Fruit fly (Drosophila melanogaster) whole organism, embryonic: Measurements from ENCODE around the gene CG3515.

Experiments used
- Bgb ChIP-seq: fragments of 200-800 bp; sonication (Bioruptor generic); IDR thresholded peaks from 2 replicates; pipeline ENCODE4 v1.3.6; 2022; ENCODE audit warnings: missing biosample characterization, missing genetic modification characterization; ENCODE audit not compliant: partially characterized antibody
- Blimp-1 ChIP-seq: fragments of 200-800 bp; sonication (Bioruptor generic); optimal IDR thresholded peaks from 3 replicates; lab custom pipeline; 2018; ENCODE audit warnings: missing biosample characterization, missing genetic modification characterization, mild to moderate bottlenecking, moderate library complexity, missing genetic modification reagents
- CG10209 ChIP-seq: fragments of 200-800 bp; sonication (Bioruptor generic); optimal IDR thresholded peaks from 3 replicates; lab custom pipeline; 2017; ENCODE audit warnings: missing biosample characterization, mild to moderate bottlenecking, missing genetic modification characterization, missing genetic modification reagents
- CG11247 ChIP-seq: fragments of 200-800 bp; sonication (Bioruptor generic); IDR thresholded peaks from 2 replicates; pipeline ENCODE4 v1.3.6; 2022; ENCODE audit warnings: missing biosample characterization, missing genetic modification characterization
- CG11456 ChIP-seq: fragments of 200-800 bp; sonication (Bioruptor generic); IDR thresholded peaks from 3 replicates; pipeline ENCODE4 v1.3.6; 2022; ENCODE audit warnings: missing biosample characterization, missing genetic modification characterization
- CG13424 ChIP-seq: fragments of 200-800 bp; sonication (Bioruptor generic); optimal IDR thresholded peaks from 2 replicates; lab custom pipeline; 2019; ENCODE audit warnings: missing biosample characterization, mild to moderate bottlenecking, missing genetic modification characterization, moderate library complexity
- CG13624 ChIP-seq: fragments of 200-800 bp; sonication (Bioruptor generic); optimal IDR thresholded peaks from 2 replicates; lab custom pipeline; 2016; ENCODE audit warnings: missing biosample characterization, missing genetic modification characterization
- CG1602 ChIP-seq: fragments of 200-800 bp; sonication (Bioruptor generic); optimal IDR thresholded peaks from 3 replicates; lab custom pipeline; 2016; ENCODE audit warnings: missing biosample characterization, missing genetic modification characterization
- CG1647 ChIP-seq: fragments of 200-800 bp; sonication (Bioruptor generic); optimal IDR thresholded peaks from 3 replicates; lab custom pipeline; 2016; ENCODE audit warnings: missing biosample characterization, missing genetic modification characterization
- CG1792 ChIP-seq: fragments of 200-800 bp; sonication (Bioruptor generic); optimal IDR thresholded peaks from 2 replicates; lab custom pipeline; 2016; ENCODE audit warnings: missing biosample characterization, missing genetic modification characterization
- CG2678 ChIP-seq: fragments of 200-800 bp; sonication (Bioruptor generic); optimal IDR thresholded peaks from 3 replicates; lab custom pipeline; 2019; ENCODE audit warnings: missing biosample characterization, mild to moderate bottlenecking, missing genetic modification characterization, moderate library complexity
- CG4730 ChIP-seq: fragments of 200-800 bp; sonication (Bioruptor generic); IDR thresholded peaks from 2 replicates; pipeline ENCODE4 v1.3.6; 2022; ENCODE audit warnings: missing biosample characterization, missing genetic modification characterization
- CG6791 ChIP-seq: fragments of 200-800 bp; sonication (Bioruptor generic); IDR thresholded peaks from 3 replicates; pipeline ENCODE4 v1.3.6; 2022; ENCODE audit warnings: missing biosample characterization, missing genetic modification characterization; ENCODE audit not compliant: partially characterized antibody
- CG7786 ChIP-seq: fragments of 200-800 bp; sonication (Bioruptor generic); optimal IDR thresholded peaks from 2 replicates; lab custom pipeline; 2016; ENCODE audit warnings: missing biosample characterization, missing genetic modification characterization
- CG7987 ChIP-seq: fragments of 200-800 bp; sonication (Bioruptor generic); optimal IDR thresholded peaks from 2 replicates; lab custom pipeline; 2018; ENCODE audit warnings: missing biosample characterization, mild to moderate bottlenecking, missing genetic modification characterization, moderate library complexity
- CG8089 ChIP-seq: fragments of 200-800 bp; sonication (Bioruptor generic); optimal IDR thresholded peaks from 3 replicates; lab custom pipeline; 2016; ENCODE audit warnings: missing biosample characterization, missing genetic modification characterization
- CG8290 ChIP-seq, 3 experiments: fragments of 200-800 bp; sonication (Bioruptor generic); optimal IDR thresholded peaks; 2 replicates each; lab custom pipeline; 2016 to 2019; ENCODE audit warnings: missing biosample characterization in 3 of 3, missing genetic modification characterization in 3 of 3, mild to moderate bottlenecking in 2 of 3, moderate library complexity in 1 of 3
- CG8765 ChIP-seq: fragments of 200-800 bp; sonication (Bioruptor generic); IDR thresholded peaks from 2 replicates; pipeline ENCODE4 v1.3.6; 2022; ENCODE audit warnings: missing biosample characterization, missing genetic modification characterization
- CG8944 ChIP-seq: fragments of 200-800 bp; sonication (Bioruptor generic); optimal IDR thresholded peaks from 3 replicates; lab custom pipeline; 2016; ENCODE audit warnings: missing biosample characterization, missing genetic modification characterization
- CG9609 ChIP-seq: fragments of 200-800 bp; sonication (Bioruptor generic); optimal IDR thresholded peaks from 3 replicates; lab custom pipeline; 2016; ENCODE audit warnings: missing biosample characterization, missing genetic modification characterization
- CTCF ChIP-seq: fragments of 200-800 bp; sonication (Bioruptor generic); optimal IDR thresholded peaks from 2 replicates; lab custom pipeline; 2017; ENCODE audit warnings: missing biosample characterization, mild to moderate bottlenecking, missing genetic modification characterization, moderate library complexity
- CoRest ChIP-seq: fragments of 200-800 bp; sonication (Bioruptor generic); optimal IDR thresholded peaks from 3 replicates; lab custom pipeline; 2018; ENCODE audit warnings: missing biosample characterization, mild to moderate bottlenecking, missing genetic modification characterization, moderate library complexity
- Dp ChIP-seq: fragments of 200-800 bp; sonication (Bioruptor generic); optimal IDR thresholded peaks from 2 replicates; lab custom pipeline; 2018; ENCODE audit warnings: missing biosample characterization, mild to moderate bottlenecking, missing genetic modification characterization, moderate library complexity
- Dref ChIP-seq: fragments of 200-800 bp; sonication (Bioruptor generic); IDR thresholded peaks from 2 replicates; pipeline ENCODE4 v1.3.6; 2022; ENCODE audit warnings: missing biosample characterization, missing genetic modification characterization
- Fer1 ChIP-seq: fragments of 200-800 bp; sonication (Bioruptor generic); optimal IDR thresholded peaks from 2 replicates; lab custom pipeline; 2017; ENCODE audit warnings: missing biosample characterization, mild to moderate bottlenecking, missing genetic modification characterization
- Fer3 ChIP-seq: fragments of 200-800 bp; sonication (Bioruptor generic); optimal IDR thresholded peaks from 2 replicates; lab custom pipeline; 2018; ENCODE audit warnings: missing biosample characterization, mild to moderate bottlenecking, missing genetic modification characterization, moderate library complexity
- Gug ChIP-seq: fragments of 200-800 bp; sonication (Bioruptor generic); IDR thresholded peaks from 4 replicates; pipeline ENCODE4 v1.3.6; 2022; ENCODE audit warnings: missing biosample characterization, missing genetic modification characterization
- HLH54F ChIP-seq: fragments of 200-800 bp; sonication (Bioruptor generic); optimal IDR thresholded peaks from 3 replicates; lab custom pipeline; 2016; ENCODE audit warnings: missing biosample characterization, missing genetic modification characterization
- Hsf ChIP-seq: fragments of 200-800 bp; sonication (Bioruptor generic); optimal IDR thresholded peaks from 3 replicates; lab custom pipeline; 2016; ENCODE audit warnings: missing biosample characterization, missing genetic modification characterization
- Jarid2 ChIP-seq: fragments of 200-800 bp; sonication (Bioruptor generic); optimal IDR thresholded peaks from 3 replicates; lab custom pipeline; 2017; ENCODE audit warnings: mild to moderate bottlenecking, missing biosample characterization, missing genetic modification reagents, missing genetic modification characterization
- MESR4 ChIP-seq: fragments of 200-800 bp; sonication (Bioruptor generic); optimal IDR thresholded peaks from 2 replicates; lab custom pipeline; 2018; ENCODE audit warnings: missing biosample characterization, mild to moderate bottlenecking, missing genetic modification characterization, moderate library complexity
- Sox100B ChIP-seq: fragments of 200-800 bp; sonication (Bioruptor generic); optimal IDR thresholded peaks from 3 replicates; lab custom pipeline; 2018; ENCODE audit warnings: missing biosample characterization, mild to moderate bottlenecking, missing genetic modification characterization
- Xbp1 ChIP-seq: fragments of 200-800 bp; sonication (Bioruptor generic); optimal IDR thresholded peaks from 3 replicates; lab custom pipeline; 2016; ENCODE audit warnings: missing biosample characterization, mild to moderate bottlenecking, missing genetic modification characterization
- aop ChIP-seq: fragments of 200-800 bp; sonication (Bioruptor generic); IDR thresholded peaks from 2 replicates; pipeline ENCODE4 v1.3.6; 2022; ENCODE audit warnings: missing biosample characterization, missing genetic modification characterization
- bigmax ChIP-seq: fragments of 200-800 bp; sonication (Bioruptor generic); optimal IDR thresholded peaks from 2 replicates; lab custom pipeline; 2018; ENCODE audit warnings: missing biosample characterization, mild to moderate bottlenecking, missing genetic modification characterization
- croc ChIP-seq: fragments of 200-800 bp; sonication (Bioruptor generic); conservative IDR thresholded peaks from 3 replicates; pipeline ENCODE4 v1.3.6; 2022; ENCODE audit warnings: missing biosample characterization, missing genetic modification characterization
- dm ChIP-seq: fragments of 200-800 bp; sonication (Bioruptor generic); optimal IDR thresholded peaks from 3 replicates; lab custom pipeline; 2016; ENCODE audit warnings: missing biosample characterization, missing genetic modification characterization
- ewg ChIP-seq: fragments of 200-800 bp; sonication (Bioruptor generic); optimal IDR thresholded peaks from 3 replicates; lab custom pipeline; 2017; ENCODE audit warnings: mild to moderate bottlenecking, missing biosample characterization, missing genetic modification reagents, missing genetic modification characterization
- hb ChIP-seq: fragments of 200-800 bp; sonication (Bioruptor generic); IDR thresholded peaks from 3 replicates; pipeline ENCODE4 v1.3.6; 2022; ENCODE audit warnings: missing biosample characterization, missing genetic modification characterization; ENCODE audit not compliant: partially characterized antibody
- insv ChIP-seq, 2 experiments: fragments of 200-800 bp; sonication (Bioruptor generic); optimal IDR thresholded peaks; 3 replicates each; lab custom pipeline; 2016 to 2018; ENCODE audit warnings: missing biosample characterization in 2 of 2, missing genetic modification characterization in 2 of 2
- inv ChIP-seq: fragments of 200-800 bp; sonication (Bioruptor generic); IDR thresholded peaks from 2 replicates; pipeline ENCODE4 v1.3.6; 2022; ENCODE audit warnings: missing biosample characterization, missing genetic modification characterization; ENCODE audit not compliant: partially characterized antibody
- lov ChIP-seq, 2 experiments: fragments of 200-800 bp in 1 of 2; fragments of >200 bp in 1 of 2; sonication (Bioruptor generic) in 1 of 2; IDR thresholded peaks in 1 of 2; optimal IDR thresholded peaks in 1 of 2; 2 replicates in 1 of 2; 3 replicates in 1 of 2; pipeline versions ENCODE4 v1.3.6 to Lab custom; 2017 to 2022; ENCODE audit warnings: missing biosample characterization in 1 of 2, missing genetic modification characterization in 1 of 2
- nom ChIP-seq: fragments of 200-800 bp; sonication (Bioruptor generic); optimal IDR thresholded peaks from 2 replicates; lab custom pipeline; 2017; ENCODE audit warnings: missing biosample characterization, missing genetic modification characterization, mild to moderate bottlenecking, moderate library complexity, missing genetic modification reagents
- pan ChIP-seq, 4 experiments: fragments of >200 bp in 3 of 4; fragments of 200-800 bp in 1 of 4; sonication (Bioruptor generic) in 1 of 4; optimal IDR thresholded peaks in 3 of 4; IDR thresholded peaks in 1 of 4; 2 replicates each; pipeline versions ENCODE4 v1.3.6 to Lab custom; 2017 to 2022; ENCODE audit warnings: missing biosample characterization in 2 of 4, missing genetic modification characterization in 2 of 4, mixed read lengths in 1 of 4
- phol ChIP-seq: fragments of 200-800 bp; sonication (Bioruptor generic); optimal IDR thresholded peaks from 3 replicates; lab custom pipeline; 2018; ENCODE audit warnings: missing biosample characterization, mild to moderate bottlenecking, missing genetic modification characterization, moderate library complexity
- shn ChIP-seq: fragments of 200-800 bp; sonication (Bioruptor generic); optimal IDR thresholded peaks from 3 replicates; lab custom pipeline; 2016; ENCODE audit warnings: missing biosample characterization, missing genetic modification characterization
- sisA ChIP-seq: fragments of 200-800 bp; sonication (Bioruptor generic); IDR thresholded peaks from 2 replicates; pipeline ENCODE4 v1.3.6; 2022; ENCODE audit warnings: missing biosample characterization, missing genetic modification characterization
- slbo ChIP-seq: fragments of 200-800 bp; sonication (Bioruptor generic); IDR thresholded peaks from 2 replicates; pipeline ENCODE4 v1.3.6; 2022; ENCODE audit warnings: missing biosample characterization, missing genetic modification characterization

Gene CG3515

dm6 chr2L:2585285-2585684 is 32.7 kb upstream of the CG3515 start, which contains the start of gene Drp1 (continued):
- peak; percentile 74; the same call in 2 of the 3 replicates for TF ChIP-seq CG11456 (GFP tag; lab: Robert Waterston, UW)
- no peak for TF ChIP-seq lov (optimal IDR thresholded peaks at IDR 0.05; lab: Kevin White, UChicago)
- TF ChIP-seq lov (GFP tag; IDR thresholded peaks at IDR 0.05; lab: Robert Waterston, UW): no peak
- TF ChIP-seq CG1602 (GFP tag; lab: Kevin White, UChicago): peak; percentile 28
- peak; percentile 29; the same call in 1 of the 3 replicates for TF ChIP-seq croc (GFP tag; lab: Robert Waterston, UW)
- peak; percentile 60 for TF ChIP-seq CG7786 (GFP tag; lab: Kevin White, UChicago)
- TF ChIP-seq CG10209 (GFP tag; lab: Kevin White, UChicago): peak; percentile 31
- peak; percentile 63 for TF ChIP-seq CG7987
- peak; percentile 62 for TF ChIP-seq CG8944
- no peak for TF ChIP-seq Sox100B
- TF ChIP-seq inv (GFP tag; lab: Robert Waterston, UW): peak; percentile 57; the same call in 1 of the 2 replicates
- peak; percentile 12 for TF ChIP-seq ewg (GFP tag; lab: Kevin White, UChicago)
- TF ChIP-seq CG9609 (GFP tag; lab: Kevin White, UChicago): peak; percentile 63
- TF ChIP-seq HLH54F (GFP tag; lab: Kevin White, UChicago): peak; percentile 60
- peak; percentile 98 for TF ChIP-seq Dp (GFP tag; lab: Kevin White, UChicago)
- TF ChIP-seq CG11247: peak; percentile 74
- peak in 1 of 2 experiments; percentile 51 for TF ChIP-seq insv (GFP tag; optimal IDR thresholded peaks at IDR 0.05; lab: Kevin White, UChicago)
- no peak for TF ChIP-seq CG2678
- TF ChIP-seq CG13624 (GFP tag; lab: Kevin White, UChicago): peak; percentile 50
- TF ChIP-seq Dref: peak; percentile 55
- no peak for TF ChIP-seq CG4730 (GFP tag; lab: Robert Waterston, UW)
- peak; percentile 80 for TF ChIP-seq CG6791
- no peak for TF ChIP-seq CG8089 (GFP tag; lab: Kevin White, UChicago)
- TF ChIP-seq MESR4 (GFP tag; lab: Kevin White, UChicago): peak; percentile 58
- TF ChIP-seq Bgb (GFP tag; lab: Robert Waterston, UW): peak; percentile 86
- peak; percentile 52 for TF ChIP-seq phol (tag; lab: Kevin White, UChicago)
- TF ChIP-seq CG8765 (GFP tag; lab: Robert Waterston, UW): peak; percentile 47; the same call in 1 of the 2 replicates
- TF ChIP-seq dm (GFP tag; lab: Kevin White, UChicago): peak; percentile 39
- peak; percentile 63 for TF ChIP-seq sisA (GFP tag; lab: Robert Waterston, UW)
- TF ChIP-seq Xbp1 (GFP tag; lab: Kevin White, UChicago): peak; percentile 57
- peak; percentile 30 for TF ChIP-seq CG1792
- TF ChIP-seq hb (GFP tag; lab: Robert Waterston, UW): peak; percentile 58; the same call in 2 of the 3 replicates
- TF ChIP-seq shn (GFP tag; lab: Kevin White, UChicago): peak; percentile 41
- no peak for TF ChIP-seq Blimp-1 (GFP tag; lab: Kevin White, UChicago)
- TF ChIP-seq Hsf (GFP tag; lab: Kevin White, UChicago): peak; percentile 66
- no peak for TF ChIP-seq pan (optimal IDR thresholded peaks at IDR 0.05; lab: Kevin White, UChicago)
- peak in 1 of 2 experiments; percentile 51 for TF ChIP-seq pan (GFP tag; optimal IDR thresholded peaks at IDR 0.05 in 1 of 2, IDR thresholded peaks at IDR 0.05 in 1 of 2)
- peak; percentile 54; the same call in 1 of the 4 replicates for TF ChIP-seq Gug (GFP tag; lab: Robert Waterston, UW)
- TF ChIP-seq bigmax (GFP tag; lab: Kevin White, UChicago): peak; percentile 22
- no peak for TF ChIP-seq nom
- TF ChIP-seq aop (GFP tag; lab: Robert Waterston, UW): 0 out of 2 replicates have a peak, but pooled peaks have one; percentile 14
- TF ChIP-seq CoRest (tag; lab: Kevin White, UChicago): peak; percentile 52
- peak; percentile 33 for TF ChIP-seq Fer3 (tag; lab: Kevin White, UChicago)
- TF ChIP-seq slbo (GFP tag; lab: Robert Waterston, UW): peak; percentile 78
- peak; percentile 25 for TF ChIP-seq Jarid2 (GFP tag; lab: Kevin White, UChicago)
- no peak for TF ChIP-seq CG1647
- peak; percentile 93 for TF ChIP-seq CTCF
- peak; percentile 52 for TF ChIP-seq Fer1
- TF ChIP-seq CG13424 (tag; lab: Kevin White, UChicago): peak; percentile 21
- peak; percentile 78 for TF ChIP-seq CG8290 (GFP tag; optimal IDR thresholded peaks at IDR 0.05; lab: Kevin White, UChicago)
- peak; percentile 54 to 89 for TF ChIP-seq CG8290 (tag; optimal IDR thresholded peaks at IDR 0.05; lab: Kevin White, UChicago)
